Worm (Caenorhabditis elegans) whole organism, L4 larva: ENCODE results near the gene gei-13.
"Not testable (repeated sequence)": the region's sequence is repeated elsewhere in the genome, so short reads cannot be mapped to it uniquely, and the experiment has no call there.

Source experiments
- Y48G9A.11 ChIP-seq: fragments of 200-800 bp; sonication (Bioruptor generic); IDR thresholded peaks from 2 replicates; pipeline ENCODE4 v1.3.6; 2022; ENCODE audit warnings: missing genetic modification reagents, missing genetic modification characterization, missing compliant biosample characterization
- ama-1 ChIP-seq: fragments of 150-350 bp; optimal IDR thresholded peaks from 2 replicates; lab custom pipeline; 2014; ENCODE audit warnings: inconsistent platforms, mixed read lengths
- daf-8 ChIP-seq: fragments of 200-800 bp; sonication (Bioruptor generic); IDR thresholded peaks from 2 replicates; pipeline ENCODE4 v1.3.6; 2022; ENCODE audit warnings: missing genetic modification characterization, missing compliant biosample characterization
- lin-29 ChIP-seq: fragments of 200-800 bp; sonication (Bioruptor generic); IDR thresholded peaks from 2 replicates; pipeline ENCODE4 v1.3.6; 2022; ENCODE audit warnings: missing genetic modification reagents, missing genetic modification characterization, missing compliant biosample characterization
- mep-1 ChIP-seq: fragments of 150-350 bp; sonication (generic microtip); optimal IDR thresholded peaks from 3 replicates; lab custom pipeline; 2014; ENCODE audit warnings: missing biosample characterization, missing genetic modification characterization
- nhr-237 ChIP-seq: sonication (generic microtip); optimal IDR thresholded peaks from 2 replicates; lab custom pipeline; 2017; ENCODE audit warnings: missing biosample characterization, missing genetic modification characterization
- snpc-4 ChIP-seq: fragments of 150-350 bp; optimal IDR thresholded peaks from 2 replicates; lab custom pipeline; 2014; ENCODE audit warnings: missing biosample characterization, missing genetic modification characterization
- unc-62 ChIP-seq, 3 experiments: fragments of 150-350 bp in 1 of 3; sonication (generic microtip); optimal IDR thresholded peaks in 2 of 3; peaks in 1 of 3; 1 replicate in 1 of 3; 2 replicates in 2 of 3; lab custom pipeline; 2014 to 2017; ENCODE audit warnings: missing biosample characterization in 3 of 3, missing genetic modification characterization in 3 of 3, missing genetic modification reagents in 3 of 3, missing genotype in 1 of 3
- zag-1 ChIP-seq: fragments of 150-350 bp; optimal IDR thresholded peaks from 2 replicates; lab custom pipeline; 2014; ENCODE audit warnings: missing biosample characterization, missing genetic modification characterization
- zip-11 ChIP-seq: fragments of 200-800 bp; sonication (Bioruptor generic); IDR thresholded peaks from 2 replicates; pipeline ENCODE4 v1.3.6; 2022; ENCODE audit warnings: missing genetic modification characterization, missing compliant biosample characterization

DNA sequence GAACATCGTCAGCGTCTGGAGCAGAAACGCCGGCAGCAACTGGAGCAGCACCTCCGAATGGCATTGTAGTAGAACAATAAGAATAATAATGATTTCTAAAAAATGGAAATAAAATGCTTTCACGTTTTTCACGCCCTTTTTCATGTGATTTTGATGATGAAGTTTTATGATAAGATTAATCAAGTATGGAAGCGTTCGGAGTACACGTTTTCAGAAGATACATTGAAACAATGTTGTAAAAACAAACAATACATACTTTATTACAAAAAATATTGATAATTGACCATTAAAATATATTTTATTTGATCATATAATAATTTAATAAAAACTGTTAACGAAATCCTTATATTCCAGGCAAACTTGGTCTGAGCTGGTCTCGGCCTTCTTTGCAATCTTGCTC is 44.3 kb upstream of the gei-13 start, which contains the start of gene C07A9.13:
- not testable (repeated sequence) for TF ChIP-seq mep-1 (tag; lab: Kevin White, UChicago); zag-1 (tag; lab: Kevin White, UChicago); ama-1 (lab: Kevin White, UChicago); lin-29; unc-62 (tag; optimal IDR thresholded peaks at IDR 0.05; lab: Kevin White, UChicago); daf-8 (GFP tag; lab: Robert Waterston, UW); Y48G9A.11 (GFP tag; lab: Robert Waterston, UW); zip-11 (GFP tag; lab: Robert Waterston, UW); snpc-4 (tag; lab: Kevin White, UChicago); nhr-237 (tag; lab: Kevin White, UChicago)
- TF ChIP-seq unc-62 (GFP tag; optimal IDR thresholded peaks at IDR 0.05 in 1 of 2; lab: Kevin White, UChicago) = peak in 1 of 2 experiments; percentile 11
